Worm (Caenorhabditis elegans): ENCODE results near the gene gst-35.
A peak's percentile ranks its signal among the peaks of the same experiment; 100 is the strongest.

The gst-35 gene

ce11 chrII:15207562-15207961, 22.4 kb upstream of the gst-35 start:
- no peak for TF ChIP-seq lin-54 (GFP tag; optimal IDR thresholded peaks at IDR 0.05)
- no peak for TF ChIP-seq sea-2 (GFP tag; IDR thresholded peaks at IDR 0.05)
- TF ChIP-seq ekl-4 (GFP tag; IDR thresholded peaks at IDR 0.05), result no peak
- TF ChIP-seq zim-3 (tag; optimal IDR thresholded peaks at IDR 0.05), result no peak
- TF ChIP-seq attf-3 (GFP tag; conservative IDR thresholded peaks at IDR 0.05), result no peak
- no peak for TF ChIP-seq nhr-27 (tag; optimal IDR thresholded peaks at IDR 0.05)
- no peak for TF ChIP-seq B0261.1 (tag; optimal IDR thresholded peaks at IDR 0.05)
- TF ChIP-seq ztf-28 (GFP tag; IDR thresholded peaks at IDR 0.05), result no peak
- TF ChIP-seq ztf-25 (GFP tag; IDR thresholded peaks at IDR 0.05), result 0 out of 2 replicates have a peak, but pooled peaks have one; percentile 5
- peak; percentile 65 for TF ChIP-seq nhr-80 (tag; optimal IDR thresholded peaks at IDR 0.05)
- TF ChIP-seq pbrm-1 (GFP tag; IDR thresholded peaks at IDR 0.05), result no peak
- TF ChIP-seq lir-1 (GFP tag; conservative IDR thresholded peaks at IDR 0.05), result no peak
- no peak for TF ChIP-seq tbx-9 (tag; optimal IDR thresholded peaks at IDR 0.05; ENCODE audit: borderline replicate concordance)

DNA sequence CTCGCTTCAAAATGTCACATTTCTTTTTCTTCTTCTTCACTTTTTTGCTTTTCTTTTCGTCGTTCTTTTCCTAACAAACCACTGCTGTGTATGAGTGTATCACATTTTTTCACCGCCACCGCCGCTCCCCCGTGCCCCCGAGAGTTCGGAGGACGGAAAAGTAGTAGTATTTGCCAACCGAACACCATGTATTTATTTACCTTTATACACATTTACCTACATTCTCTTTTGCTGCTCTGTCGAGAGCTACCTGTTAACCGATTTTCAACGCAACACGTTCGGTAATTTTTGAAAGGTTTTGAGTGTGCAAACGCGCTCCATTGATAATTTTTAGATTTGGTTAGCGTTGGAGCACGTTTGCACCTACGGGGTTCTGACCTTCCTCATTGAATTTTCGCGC, 21.0 kb upstream of the gst-35 start:
- TF ChIP-seq nfyb-1 (GFP tag; IDR thresholded peaks at IDR 0.05) (0 out of 2 replicates have a peak, but pooled peaks have one; percentile 39), nhr-80 (tag; optimal IDR thresholded peaks at IDR 0.05) (no peak), mcd-1 (GFP tag; IDR thresholded peaks at IDR 0.05) (peak; percentile 50), rec-8 (tag; optimal IDR thresholded peaks at IDR 0.05) (no peak)

DNA sequence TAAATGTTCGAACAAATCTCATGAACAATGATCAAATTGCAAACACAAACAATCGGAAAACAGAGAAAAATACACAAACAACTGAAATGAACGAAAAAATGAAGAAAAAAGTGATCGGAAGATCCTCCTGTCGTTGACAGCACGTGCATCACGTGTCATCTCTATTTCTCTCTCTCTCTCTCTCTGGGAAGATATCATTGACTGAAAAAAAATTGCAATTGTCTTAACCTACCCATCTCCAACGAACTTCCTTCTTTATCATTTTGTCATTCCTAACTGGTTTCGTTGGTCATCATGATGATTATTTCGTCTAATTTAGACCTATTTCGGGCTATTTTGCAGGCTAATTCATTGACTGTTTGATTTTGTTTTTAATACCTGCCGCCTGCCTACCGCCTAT, 20.2 kb upstream of the gst-35 start:
- no peak for TF ChIP-seq atf-7 (tag; optimal IDR thresholded peaks at IDR 0.05)
- no peak for TF ChIP-seq ceh-91 (GFP tag; IDR thresholded peaks at IDR 0.05)
- no peak for TF ChIP-seq ceh-58 (GFP tag; IDR thresholded peaks at IDR 0.05)
- TF ChIP-seq athp-1 (tag; optimal IDR thresholded peaks at IDR 0.05), result no peak
- no peak for TF ChIP-seq C06A6.2 (GFP tag; conservative IDR thresholded peaks at IDR 0.05)
- no peak for TF ChIP-seq bed-1 (GFP tag; IDR thresholded peaks at IDR 0.05)
- TF ChIP-seq lag-1 (GFP tag; IDR thresholded peaks at IDR 0.05), result no peak
- no peak for TF ChIP-seq unc-130 (GFP tag; optimal IDR thresholded peaks at IDR 0.05)
- no peak for TF ChIP-seq D2030.7 (GFP tag; IDR thresholded peaks at IDR 0.05)
- TF ChIP-seq ekl-4 (GFP tag; IDR thresholded peaks at IDR 0.05), result no peak
- TF ChIP-seq chd-7 (tag; optimal IDR thresholded peaks at IDR 0.05), result peak; percentile 2
- TF ChIP-seq ztf-26 (tag; optimal IDR thresholded peaks at IDR 0.05), result peak; percentile 79
- no peak for TF ChIP-seq mes-4 (tag; optimal IDR thresholded peaks at IDR 0.05)
- TF ChIP-seq snpc-4 (GFP tag; optimal IDR thresholded peaks at IDR 0.05), result no peak
- TF ChIP-seq snpc-4 (tag; optimal IDR thresholded peaks at IDR 0.05), result no peak
- no peak for TF ChIP-seq tbp1 (GFP tag; optimal IDR thresholded peaks at IDR 0.05)
- no peak for TF ChIP-seq Y95B8A.8 (GFP tag; IDR thresholded peaks at IDR 0.05)
- TF ChIP-seq ztf-25 (GFP tag; IDR thresholded peaks at IDR 0.05), result no peak
- TF ChIP-seq nfya-2 (GFP tag; IDR thresholded peaks at IDR 0.05), result no peak
- no peak for TF ChIP-seq him-1 (tag; optimal IDR thresholded peaks at IDR 0.05)
- TF ChIP-seq F10E7.11 (tag; optimal IDR thresholded peaks at IDR 0.05), result no peak
- no peak for TF ChIP-seq unc-62 (GFP tag; optimal IDR thresholded peaks at IDR 0.05)
- TF ChIP-seq nhr-90 (tag; optimal IDR thresholded peaks at IDR 0.05), result no peak
- TF ChIP-seq hmg-1.2 (GFP tag; IDR thresholded peaks at IDR 0.05), result peak; percentile 29; the same call in 1 of the 2 replicates
- TF ChIP-seq egrh-3 (GFP tag; IDR thresholded peaks at IDR 0.05), result no peak
- no peak for TF ChIP-seq lin-54 (GFP tag; optimal IDR thresholded peaks at IDR 0.05)
- no peak for TF ChIP-seq repo-1 (tag; optimal IDR thresholded peaks at IDR 0.05)
- no peak for TF ChIP-seq tlf-1 (GFP tag; optimal IDR thresholded peaks at IDR 0.05)
- no peak for TF ChIP-seq nhr-27 (tag; optimal IDR thresholded peaks at IDR 0.05)
- TF ChIP-seq aptf-2 (GFP tag; conservative IDR thresholded peaks at IDR 0.05), result no peak
- TF ChIP-seq Y53G8AR.9 (GFP tag; conservative IDR thresholded peaks at IDR 0.05), result no peak
- no peak for TF ChIP-seq F57A8.1 (GFP tag; optimal IDR thresholded peaks at IDR 0.05)
- TF ChIP-seq somi-1 (GFP tag; optimal IDR thresholded peaks at IDR 0.05), result peak; percentile 82
- no peak for TF ChIP-seq F37B4.10 (GFP tag; IDR thresholded peaks at IDR 0.05)

All from whole organism, young adult.